Worm (Caenorhabditis elegans) whole organism, young adult: ENCODE measurements around the gene ceh-28.

Experiments used
- Y67H2A.10 ChIP-seq: fragments of 200-800 bp; sonication (Bioruptor generic); conservative IDR thresholded peaks from 2 replicates; pipeline ENCODE4 v1.3.6; 2022; ENCODE audit warnings: missing genetic modification reagents, missing genetic modification characterization, missing compliant biosample characterization
- dpl-1 ChIP-seq: fragments of 150-350 bp; optimal IDR thresholded peaks from 2 replicates; lab custom pipeline; 2014; ENCODE audit warnings: missing biosample characterization, missing genetic modification reagents, missing genetic modification characterization
- rec-8 ChIP-seq, 2 experiments: sonication (generic microtip); optimal IDR thresholded peaks; 2 replicates each; lab custom pipeline; 2016; ENCODE audit warnings: mild to moderate bottlenecking in 2 of 2, missing genetic modification characterization in 2 of 2, missing genetic modification reagents in 2 of 2, missing genotype in 2 of 2, missing biosample characterization in 1 of 2, missing compliant biosample characterization in 1 of 2, moderate library complexity in 1 of 2

DNA sequence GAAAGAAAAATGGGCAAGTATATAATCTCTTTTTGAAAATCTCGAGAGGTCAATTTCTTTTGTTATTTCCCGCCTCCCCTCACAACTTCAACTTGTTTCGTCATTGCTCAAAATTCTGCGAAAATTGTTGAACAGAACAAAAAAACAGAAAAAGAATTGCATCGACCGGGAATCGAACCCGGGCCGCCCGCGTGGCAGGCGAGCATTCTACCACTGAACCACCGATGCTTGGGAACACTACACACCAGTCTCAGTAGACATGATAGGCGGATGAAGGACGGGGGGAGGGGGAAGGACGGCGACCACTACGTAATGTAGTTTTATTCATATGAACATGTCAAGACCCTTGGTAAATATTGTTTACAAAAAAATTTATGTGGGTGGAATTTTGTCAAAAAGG is 46.6 kb downstream of the ceh-28 start:
- no peak for TF ChIP-seq dpl-1 (GFP tag; lab: Kevin White, UChicago)
- TF ChIP-seq Y67H2A.10: peak; percentile 58; the same call in 1 of the 2 replicates
- peak; percentile 9 to 46 for TF ChIP-seq rec-8 (tag; optimal IDR thresholded peaks at IDR 0.05; lab: Kevin White, UChicago)
